Fruit fly (Drosophila melanogaster): Measurements from ENCODE around the gene CG13073.
A peak's percentile ranks its signal among the peaks of the same experiment; 100 is the strongest.

DNA sequence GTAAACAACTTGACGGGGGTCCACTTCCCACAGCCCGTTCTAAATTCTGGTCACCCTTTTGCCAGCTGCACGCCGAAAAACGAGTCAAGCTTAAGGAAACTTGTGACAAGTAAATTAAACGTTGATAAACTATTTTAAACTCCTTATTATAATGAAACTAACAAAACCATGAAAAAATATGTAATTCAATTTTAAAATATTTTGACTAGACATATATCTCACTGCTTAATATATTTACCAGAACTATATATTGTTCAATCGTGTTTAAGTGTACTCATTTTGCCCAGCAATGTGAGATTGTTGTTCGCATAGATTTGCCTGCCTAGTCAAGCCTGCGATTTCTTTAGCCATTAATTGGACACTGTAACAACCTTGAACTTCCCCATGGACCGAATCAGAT is 42.4 kb upstream of the CG13073 start, which contains the start of gene CG13053:
- TF ChIP-seq CG8301 (tag; optimal IDR thresholded peaks at IDR 0.05), result no peak
- TF ChIP-seq CG15710 (tag; optimal IDR thresholded peaks at IDR 0.05), result peak; percentile 76
- TF ChIP-seq rn (GFP tag; IDR thresholded peaks at IDR 0.05), result no peak
- no peak for TF ChIP-seq CG4496 (GFP tag; IDR thresholded peaks at IDR 0.05)
- TF ChIP-seq CG32121 (GFP tag; IDR thresholded peaks at IDR 0.05), result no peak
